Worm (Caenorhabditis elegans) whole organism, L4 larva: ENCODE measurements around the gene idpb-5.

Experiments used
- F26F4.8 ChIP-seq: fragments of 200-800 bp; sonication (Bioruptor generic); conservative IDR thresholded peaks from 2 replicates; pipeline ENCODE4 v1.3.6; 2022; ENCODE audit warnings: missing genetic modification characterization, missing compliant biosample characterization
- Y48G9A.11 ChIP-seq: fragments of 200-800 bp; sonication (Bioruptor generic); IDR thresholded peaks from 2 replicates; pipeline ENCODE4 v1.3.6; 2022; ENCODE audit warnings: missing genetic modification reagents, missing genetic modification characterization, missing compliant biosample characterization
- Y5F2A.4 ChIP-seq: fragments of 200-800 bp; sonication (Bioruptor generic); optimal IDR thresholded peaks from 2 replicates; lab custom pipeline; 2018; ENCODE audit warnings: mild to moderate bottlenecking, missing genetic modification characterization, missing compliant biosample characterization
- Y75B8A.6 ChIP-seq: fragments of 200-800 bp; sonication (Bioruptor generic); IDR thresholded peaks from 2 replicates; pipeline ENCODE4 v1.3.6; 2022; ENCODE audit warnings: missing genetic modification reagents, missing genetic modification characterization, missing compliant biosample characterization
- ZK546.5 ChIP-seq, 2 experiments: sonication (generic microtip); optimal IDR thresholded peaks; 2 replicates each; lab custom pipeline; 2017; ENCODE audit warnings: missing biosample characterization in 2 of 2, missing genetic modification characterization in 2 of 2
- aha-1 ChIP-seq: fragments of 150-350 bp; peaks from one replicate; lab custom pipeline; 2014; ENCODE audit warnings: missing biosample characterization, missing genetic modification characterization
- ama-1 ChIP-seq: fragments of 150-350 bp; optimal IDR thresholded peaks from 2 replicates; lab custom pipeline; 2014; ENCODE audit warnings: inconsistent platforms, mixed read lengths
- ceh-20 ChIP-seq: fragments of 200-800 bp; sonication (Bioruptor generic); IDR thresholded peaks from 2 replicates; pipeline ENCODE4 v1.3.6; 2022; ENCODE audit warnings: missing genetic modification reagents, missing genetic modification characterization, missing compliant biosample characterization
- ceh-82 ChIP-seq: sonication (generic microtip); optimal IDR thresholded peaks from 2 replicates; lab custom pipeline; 2017; ENCODE audit warnings: missing biosample characterization, missing genetic modification characterization
- cey-2 ChIP-seq: sonication (generic microtip); optimal IDR thresholded peaks from 3 replicates; lab custom pipeline; 2017; ENCODE audit warnings: missing genetic modification characterization, mild to moderate bottlenecking, missing compliant biosample characterization, antibody characterized with exemption, borderline replicate concordance; ENCODE audit not compliant: insufficient read depth
- ctbp-1 ChIP-seq: fragments of 200-800 bp; sonication (Bioruptor generic); IDR thresholded peaks from 2 replicates; pipeline ENCODE4 v1.3.6; 2022; ENCODE audit warnings: missing genetic modification reagents, missing genetic modification characterization, missing compliant biosample characterization
- daf-16 ChIP-seq, 3 experiments: sonication (generic microtip); optimal IDR thresholded peaks; 2 replicates each; lab custom pipeline; 2016 to 2017; ENCODE audit warnings: missing genetic modification characterization in 3 of 3, missing genetic modification reagents in 3 of 3, mild to moderate bottlenecking in 2 of 3, missing compliant biosample characterization in 2 of 3, missing biosample characterization in 1 of 3, moderate library complexity in 1 of 3
- dmd-6 ChIP-seq: fragments of 200-800 bp; sonication (Bioruptor generic); IDR thresholded peaks from 2 replicates; pipeline ENCODE4 v1.3.6; 2022; ENCODE audit warnings: missing genetic modification reagents, missing genetic modification characterization, missing compliant biosample characterization
- dmd-9 ChIP-seq: fragments of 200-800 bp; sonication (Bioruptor generic); IDR thresholded peaks from 2 replicates; pipeline ENCODE4 v1.3.6; 2022; ENCODE audit warnings: missing genetic modification reagents, missing genetic modification characterization, missing compliant biosample characterization
- dpl-1 ChIP-seq: fragments of 150-350 bp; optimal IDR thresholded peaks from 2 replicates; lab custom pipeline; 2014; ENCODE audit warnings: missing biosample characterization, missing genetic modification reagents, missing genetic modification characterization
- dve-1 ChIP-seq: sonication (generic microtip); optimal IDR thresholded peaks from 2 replicates; lab custom pipeline; 2017; ENCODE audit warnings: antibody characterized with exemption, mild to moderate bottlenecking, missing genetic modification characterization, missing compliant biosample characterization; ENCODE audit not compliant: insufficient read depth
- fos-1 ChIP-seq: fragments of 150-350 bp; optimal IDR thresholded peaks from 2 replicates; lab custom pipeline; 2014; ENCODE audit warnings: missing biosample characterization, missing genetic modification characterization
- gei-8 ChIP-seq: fragments of 200-800 bp; sonication (Bioruptor generic); optimal IDR thresholded peaks from 2 replicates; lab custom pipeline; 2018; ENCODE audit warnings: mild to moderate bottlenecking, missing genetic modification characterization, missing compliant biosample characterization
- hlh-11 ChIP-seq: fragments of 200-800 bp; sonication (Bioruptor generic); optimal IDR thresholded peaks from 2 replicates; lab custom pipeline; 2018; ENCODE audit warnings: mild to moderate bottlenecking, missing genetic modification characterization, missing compliant biosample characterization
- hlh-30 ChIP-seq: sonication (generic microtip); optimal IDR thresholded peaks from 2 replicates; lab custom pipeline; 2017; ENCODE audit warnings: antibody characterized with exemption, mild to moderate bottlenecking, missing genetic modification characterization, missing compliant biosample characterization; ENCODE audit not compliant: insufficient read depth
- hmg-1.1 ChIP-seq: fragments of 200-800 bp; sonication (Bioruptor generic); IDR thresholded peaks from 2 replicates; pipeline ENCODE4 v1.3.6; 2022; ENCODE audit warnings: missing genetic modification reagents, missing genetic modification characterization, missing compliant biosample characterization
- lin-1 ChIP-seq: fragments of 200-800 bp; sonication (Bioruptor generic); IDR thresholded peaks from 2 replicates; pipeline ENCODE4 v1.3.6; 2022; ENCODE audit warnings: missing genetic modification reagents, missing genetic modification characterization, missing compliant biosample characterization
- lsy-2 ChIP-seq, 2 experiments: fragments of 150-350 bp in 1 of 2; sonication (generic microtip) in 1 of 2; optimal IDR thresholded peaks; 2 replicates each; lab custom pipeline; 2014 to 2017; ENCODE audit warnings: missing biosample characterization in 2 of 2, missing genetic modification characterization in 2 of 2
- mdl-1 ChIP-seq, 2 experiments: fragments of 150-350 bp in 1 of 2; sonication (generic microtip) in 1 of 2; optimal IDR thresholded peaks; 2 replicates each; lab custom pipeline; 2014 to 2017; ENCODE audit warnings: missing biosample characterization in 2 of 2, missing genetic modification characterization in 2 of 2
- mep-1 ChIP-seq: fragments of 150-350 bp; sonication (generic microtip); optimal IDR thresholded peaks from 3 replicates; lab custom pipeline; 2014; ENCODE audit warnings: missing biosample characterization, missing genetic modification characterization
- nhr-11 ChIP-seq: fragments of 150-350 bp; optimal IDR thresholded peaks from 2 replicates; lab custom pipeline; 2014; ENCODE audit warnings: missing biosample characterization, missing genetic modification characterization
- nhr-25 ChIP-seq: sonication (generic microtip); optimal IDR thresholded peaks from 2 replicates; lab custom pipeline; 2017; ENCODE audit warnings: missing genetic modification characterization, mild to moderate bottlenecking, missing compliant biosample characterization, antibody characterized with exemption, moderate library complexity, borderline replicate concordance; ENCODE audit not compliant: insufficient read depth
- nhr-28 ChIP-seq: fragments of 150-350 bp; optimal IDR thresholded peaks from 2 replicates; lab custom pipeline; 2014; ENCODE audit warnings: missing biosample characterization, missing genetic modification characterization
- nhr-41 ChIP-seq: fragments of 200-800 bp; sonication (Bioruptor generic); IDR thresholded peaks from 2 replicates; pipeline ENCODE4 v1.3.6; 2022; ENCODE audit warnings: missing genetic modification reagents, missing genetic modification characterization, missing compliant biosample characterization
- nhr-48 ChIP-seq: sonication (generic microtip); optimal IDR thresholded peaks from 2 replicates; lab custom pipeline; 2016; ENCODE audit warnings: mild to moderate bottlenecking, missing genetic modification characterization, missing compliant biosample characterization
- pha-4 ChIP-seq, 2 experiments: fragments of 150-350 bp in 1 of 2; fragments of 200-800 bp in 1 of 2; sonication (Bioruptor generic) in 1 of 2; IDR thresholded peaks in 1 of 2; optimal IDR thresholded peaks in 1 of 2; 2 replicates each; pipeline versions ENCODE4 v1.3.6 to Lab custom; 2014 to 2022; ENCODE audit warnings: missing genetic modification characterization in 2 of 2, missing genetic modification reagents in 2 of 2, missing biosample characterization in 1 of 2, missing compliant biosample characterization in 1 of 2
- php-3 ChIP-seq: fragments of 200-800 bp; sonication (Bioruptor generic); IDR thresholded peaks from 2 replicates; pipeline ENCODE4 v1.3.6; 2022; ENCODE audit warnings: missing genetic modification reagents, missing genetic modification characterization, missing compliant biosample characterization
- pqm-1 ChIP-seq: sonication (generic microtip); optimal IDR thresholded peaks from 2 replicates; lab custom pipeline; 2017; ENCODE audit warnings: missing biosample characterization, missing genetic modification characterization
- skn-1 ChIP-seq: fragments of 150-350 bp; optimal IDR thresholded peaks from 2 replicates; lab custom pipeline; 2014; ENCODE audit warnings: missing biosample characterization, missing genetic modification characterization
- tag-97 ChIP-seq: fragments of 200-800 bp; sonication (Bioruptor generic); IDR thresholded peaks from 2 replicates; pipeline ENCODE4 v1.3.6; 2022; ENCODE audit warnings: missing genetic modification characterization, missing compliant biosample characterization
- unc-62 ChIP-seq, 3 experiments: fragments of 150-350 bp in 1 of 3; sonication (generic microtip); optimal IDR thresholded peaks in 2 of 3; peaks in 1 of 3; 1 replicate in 1 of 3; 2 replicates in 2 of 3; lab custom pipeline; 2014 to 2017; ENCODE audit warnings: missing biosample characterization in 3 of 3, missing genetic modification characterization in 3 of 3, missing genetic modification reagents in 3 of 3, missing genotype in 1 of 3
- zag-1 ChIP-seq: fragments of 150-350 bp; optimal IDR thresholded peaks from 2 replicates; lab custom pipeline; 2014; ENCODE audit warnings: missing biosample characterization, missing genetic modification characterization
- ztf-11 ChIP-seq: fragments of 150-350 bp; optimal IDR thresholded peaks from 2 replicates; lab custom pipeline; 2014; ENCODE audit warnings: missing biosample characterization, missing genetic modification characterization
- ztf-7 ChIP-seq: fragments of 150-350 bp; optimal IDR thresholded peaks from 2 replicates; lab custom pipeline; 2014; ENCODE audit warnings: missing biosample characterization, missing genetic modification characterization

idpb-5 gene

ce11 chrV:11858299-11858698 is 19.0 kb downstream of the idpb-5 start:
- no peak for TF ChIP-seq ztf-11 (tag; lab: Kevin White, UChicago)
- TF ChIP-seq Y48G9A.11 (GFP tag; lab: Robert Waterston, UW) = no peak
- peak; percentile 65 for TF ChIP-seq aha-1

- TF ChIP-seq ceh-82 (tag; lab: Kevin White, UChicago) (no peak), pha-4 (GFP tag; IDR thresholded peaks at IDR 0.05; lab: Robert Waterston, UW) (no peak), pha-4 (tag; optimal IDR thresholded peaks at IDR 0.05; lab: Kevin White, UChicago) (peak; percentile 23), unc-62 (GFP tag; optimal IDR thresholded peaks at IDR 0.05 in 1 of 2; lab: Kevin White, UChicago) (peak in 1 of 2 experiments; percentile 95), unc-62 (tag; optimal IDR thresholded peaks at IDR 0.05; lab: Kevin White, UChicago) (no peak), Y75B8A.6 (GFP tag; lab: Robert Waterston, UW) (no peak), dve-1 (tag; lab: Kevin White, UChicago) (peak; percentile 10), mep-1 (tag; lab: Kevin White, UChicago) (peak; percentile 16), nhr-11 (tag; lab: Kevin White, UChicago) (no peak), ama-1 (lab: Kevin White, UChicago) (no peak), F26F4.8 (GFP tag; lab: Robert Waterston, UW) (no peak), daf-16 (GFP tag; optimal IDR thresholded peaks at IDR 0.05; lab: Kevin White, UChicago) (no peak), daf-16 (tag; optimal IDR thresholded peaks at IDR 0.05; lab: Kevin White, UChicago) (peak; percentile 67), hmg-1.1 (GFP tag; lab: Robert Waterston, UW) (no peak), hlh-30 (peak; percentile 78), lsy-2 (tag; optimal IDR thresholded peaks at IDR 0.05; lab: Kevin White, UChicago) (peak; percentile 16 to 60), ceh-20 (GFP tag; lab: Robert Waterston, UW) (peak; percentile 14; the same call in 1 of the 2 replicates), Y48G9A.11 (GFP tag; lab: Robert Waterston, UW) (no peak), nhr-28 (peak; percentile 40), php-3 (0 out of 2 replicates have a peak, but pooled peaks have one; percentile 7), ztf-7 (no peak), nhr-25 (peak; percentile 60), gei-8 (GFP tag; lab: Kevin White, UChicago) (peak; percentile 63), mdl-1 (tag; optimal IDR thresholded peaks at IDR 0.05; lab: Kevin White, UChicago) (peak; percentile 59 to 90), dmd-9 (GFP tag; lab: Robert Waterston, UW) (no peak), hlh-11 (peak; percentile 72), skn-1 (tag; lab: Kevin White, UChicago) (no peak), nhr-48 (peak; percentile 95), dpl-1 (GFP tag; lab: Kevin White, UChicago) (no peak), lin-1 (GFP tag; lab: Robert Waterston, UW) (0 out of 2 replicates have a peak, but pooled peaks have one; percentile 10), dmd-6 (peak; percentile 63), Y5F2A.4 (no peak), tag-97 (no peak), pqm-1 (peak; percentile 97)
- TF ChIP-seq, all 104 proteins: peak for 18
Observed at ce11 chrV:11859082-11859858, 19.9 kb downstream of the idpb-5 start.

ce11 chrV:11860375-11860774 is 21.1 kb downstream of the idpb-5 start, which contains the start of gene R13H4.5:
Gene R13H4.5 (plus strand): TSS chrV:11860675.
- TF ChIP-seq ZK546.5 (tag; optimal IDR thresholded peaks at IDR 0.05; lab: Kevin White, UChicago) (no peak), cey-2 (tag; lab: Kevin White, UChicago) (no peak), fos-1 (tag; lab: Kevin White, UChicago) (no peak), dve-1 (tag; lab: Kevin White, UChicago) (no peak), aha-1 (peak; percentile 2), zag-1 (tag; lab: Kevin White, UChicago) (no peak), ctbp-1 (GFP tag; lab: Robert Waterston, UW) (0 out of 2 replicates have a peak, but pooled peaks have one; percentile 7), nhr-41 (no peak)
